Fruit fly (Drosophila melanogaster) whole organism, wandering third instar larva: ENCODE data around the gene ph-d.

Source experiments
- Abd-B ChIP-seq: fragments of >200 bp; optimal IDR thresholded peaks from 2 replicates; lab custom pipeline; 2017; ENCODE audit warnings: missing biosample characterization, missing genetic modification characterization
- CG32264 ChIP-seq: fragments of 200-800 bp; sonication (Bioruptor generic); optimal IDR thresholded peaks from 2 replicates; lab custom pipeline; 2016; ENCODE audit warnings: missing biosample characterization, missing genetic modification characterization
- CG9705 ChIP-seq: fragments of 200-800 bp; sonication (Bioruptor generic); optimal IDR thresholded peaks from 2 replicates; lab custom pipeline; 2018; ENCODE audit warnings: missing biosample characterization, mild to moderate bottlenecking, missing genetic modification characterization
- CrebA ChIP-seq: fragments of 200-800 bp; sonication (Bioruptor generic); optimal IDR thresholded peaks from 2 replicates; lab custom pipeline; 2016; ENCODE audit warnings: missing biosample characterization, mild to moderate bottlenecking, missing genetic modification characterization, borderline replicate concordance
- Dfd ChIP-seq: fragments of >200 bp; optimal IDR thresholded peaks from 2 replicates; lab custom pipeline; 2017; ENCODE audit warnings: missing biosample characterization, missing genetic modification characterization
- Dif ChIP-seq: fragments of 200-275, 200-300 bp; sonication (Bioruptor generic); optimal IDR thresholded peaks from 2 replicates; lab custom pipeline; 2018; ENCODE audit warnings: missing biosample characterization, missing genetic modification characterization; ENCODE audit not compliant: partially characterized antibody
- GATAd ChIP-seq: sonication (Bioruptor generic); optimal IDR thresholded peaks from 2 replicates; lab custom pipeline; 2016; ENCODE audit warnings: missing biosample characterization, missing genetic modification characterization
- HLH106 ChIP-seq: fragments of 200-800 bp; optimal IDR thresholded peaks from 3 replicates; lab custom pipeline; 2019; ENCODE audit warnings: missing biosample characterization, mild to moderate bottlenecking, missing genetic modification characterization, moderate library complexity
- Hnf4 ChIP-seq: fragments of 200-800 bp; sonication (Bioruptor generic); optimal IDR thresholded peaks from 2 replicates; lab custom pipeline; 2016; ENCODE audit warnings: missing biosample characterization, mild to moderate bottlenecking, missing genetic modification characterization
- Hr78 ChIP-seq: fragments of >200 bp; optimal IDR thresholded peaks from 2 replicates; lab custom pipeline; 2017; ENCODE audit warnings: missing biosample characterization, missing genetic modification characterization
- Hr83 ChIP-seq: fragments of 200-300 bp; sonication (Bioruptor generic); optimal IDR thresholded peaks from 2 replicates; lab custom pipeline; 2016; ENCODE audit warnings: missing biosample characterization, mild to moderate bottlenecking, missing genetic modification characterization, moderate library complexity; ENCODE audit not compliant: poor library complexity, severe bottlenecking
- Jra ChIP-seq: sonication (Bioruptor generic); optimal IDR thresholded peaks from 2 replicates; lab custom pipeline; 2016; ENCODE audit warnings: missing biosample characterization, missing genetic modification characterization
- Mio ChIP-seq: sonication (Bioruptor generic); optimal IDR thresholded peaks from 2 replicates; lab custom pipeline; 2016; ENCODE audit warnings: missing biosample characterization, missing genetic modification characterization
- Myc ChIP-seq: fragments of >200 bp; optimal IDR thresholded peaks from 2 replicates; lab custom pipeline; 2017
- N ChIP-seq: fragments of >200 bp; optimal IDR thresholded peaks from 2 replicates; lab custom pipeline; 2018; ENCODE audit warnings: missing biosample characterization, missing external identifiers, missing genetic modification characterization
- OdsH ChIP-seq: fragments of 200-800 bp; sonication (Bioruptor generic); optimal IDR thresholded peaks from 2 replicates; lab custom pipeline; 2016; ENCODE audit warnings: missing biosample characterization, mild to moderate bottlenecking, missing genetic modification characterization
- Rel ChIP-seq, 2 experiments: fragments of 200-800 bp; sonication (Bioruptor generic) in 1 of 2; optimal IDR thresholded peaks; 2 replicates in 1 of 2; 3 replicates in 1 of 2; lab custom pipeline; 2016 to 2019; ENCODE audit warnings: mild to moderate bottlenecking in 2 of 2, missing biosample characterization in 2 of 2, missing genetic modification characterization in 2 of 2, moderate library complexity in 1 of 2
- Sp1 ChIP-seq: fragments of 200-800 bp; sonication (Bioruptor generic); optimal IDR thresholded peaks from 3 replicates; lab custom pipeline; 2019; ENCODE audit warnings: missing biosample characterization, mild to moderate bottlenecking, missing genetic modification characterization, moderate library complexity
- Vsx2 ChIP-seq: fragments of 200-300, 225-300 bp; sonication (Bioruptor generic); optimal IDR thresholded peaks from 2 replicates; lab custom pipeline; 2018; ENCODE audit warnings: missing biosample characterization, missing genetic modification characterization; ENCODE audit not compliant: partially characterized antibody
- br ChIP-seq: fragments of 200-800 bp; sonication (Bioruptor generic); optimal IDR thresholded peaks from 2 replicates; lab custom pipeline; 2016; ENCODE audit warnings: missing biosample characterization, missing genetic modification characterization
- brk ChIP-seq: fragments of 200-800 bp; sonication (Bioruptor generic); optimal IDR thresholded peaks from 2 replicates; lab custom pipeline; 2016; ENCODE audit warnings: missing biosample characterization, mild to moderate bottlenecking, missing genetic modification characterization
- dl ChIP-seq, 2 experiments: fragments of 175-275, 200-275 bp in 1 of 2; fragments of 200-275 bp in 1 of 2; sonication (Bioruptor generic); optimal IDR thresholded peaks; lab custom pipeline; 2018; ENCODE audit warnings: mild to moderate bottlenecking in 2 of 2, missing biosample characterization in 2 of 2, missing genetic modification characterization in 2 of 2, moderate library complexity in 2 of 2; ENCODE audit not compliant: partially characterized antibody in 2 of 2, insufficient read depth in 1 of 2
- dmrt93B ChIP-seq: fragments of 200-800 bp; sonication (Bioruptor generic); optimal IDR thresholded peaks from 2 replicates; lab custom pipeline; 2018; ENCODE audit warnings: missing biosample characterization, mild to moderate bottlenecking, missing genetic modification characterization
- dsf ChIP-seq: sonication (Bioruptor generic); optimal IDR thresholded peaks from 2 replicates; lab custom pipeline; 2016; ENCODE audit warnings: missing biosample characterization, missing genetic modification characterization, borderline replicate concordance
- ey ChIP-seq: fragments of 200-800 bp; sonication (Bioruptor generic); optimal IDR thresholded peaks from 2 replicates; lab custom pipeline; 2016; ENCODE audit warnings: missing biosample characterization, missing genetic modification characterization
- foxo ChIP-seq, 2 experiments: fragments of 200-800 bp; sonication (Bioruptor generic); optimal IDR thresholded peaks; 2 replicates in 1 of 2; 3 replicates in 1 of 2; lab custom pipeline; 2016 to 2017; ENCODE audit warnings: missing biosample characterization in 2 of 2, missing genetic modification characterization in 2 of 2
- fru ChIP-seq: fragments of 200-800 bp; sonication (Bioruptor generic); optimal IDR thresholded peaks from 3 replicates; lab custom pipeline; 2016; ENCODE audit warnings: missing biosample characterization, mild to moderate bottlenecking, missing genetic modification characterization
- h ChIP-seq: fragments of 200-800 bp; sonication (Bioruptor generic); optimal IDR thresholded peaks from 3 replicates; lab custom pipeline; 2016; ENCODE audit warnings: missing biosample characterization, mild to moderate bottlenecking, missing genetic modification characterization
- jim ChIP-seq: fragments of 175-275, 200-325 bp; sonication (Bioruptor generic); optimal IDR thresholded peaks from 2 replicates; lab custom pipeline; 2016; ENCODE audit warnings: missing biosample characterization, mild to moderate bottlenecking, missing genetic modification characterization
- lola ChIP-seq: fragments of >200 bp; optimal IDR thresholded peaks from 2 replicates; lab custom pipeline; 2017; ENCODE audit warnings: missing biosample characterization, missing genetic modification characterization
- pan ChIP-seq: fragments of >200 bp; optimal IDR thresholded peaks from 2 replicates; lab custom pipeline; 2017
- psq ChIP-seq: fragments of 200-800 bp; sonication (Bioruptor generic); optimal IDR thresholded peaks from 3 replicates; lab custom pipeline; 2017; ENCODE audit warnings: missing biosample characterization, mild to moderate bottlenecking, missing genetic modification characterization, moderate library complexity
- rgr ChIP-seq: fragments of 200-800 bp; sonication (Bioruptor generic); optimal IDR thresholded peaks from 3 replicates; lab custom pipeline; 2016; ENCODE audit warnings: missing biosample characterization, mild to moderate bottlenecking, missing genetic modification characterization
- sage ChIP-seq: fragments of 200-800 bp; sonication (Bioruptor generic); optimal IDR thresholded peaks from 2 replicates; lab custom pipeline; 2016; ENCODE audit warnings: missing biosample characterization, mild to moderate bottlenecking, missing genetic modification characterization
- sv ChIP-seq: fragments of 200-800 bp; sonication (Bioruptor generic); optimal IDR thresholded peaks from 3 replicates; lab custom pipeline; 2016; ENCODE audit warnings: missing biosample characterization, missing genetic modification characterization
- tai ChIP-seq: sonication (Bioruptor generic); optimal IDR thresholded peaks from 2 replicates; lab custom pipeline; 2016; ENCODE audit warnings: missing biosample characterization, missing genetic modification characterization
- usp ChIP-seq: fragments of >200 bp; optimal IDR thresholded peaks from 2 replicates; lab custom pipeline; 2017; ENCODE audit warnings: missing biosample characterization, missing genetic modification characterization
- woc ChIP-seq: sonication (Bioruptor generic); optimal IDR thresholded peaks from 2 replicates; lab custom pipeline; 2016; ENCODE audit warnings: missing biosample characterization, mild to moderate bottlenecking, missing genetic modification characterization

The ph-d gene

dm6 chrX:2121716-2122601, 1.1 kb downstream of the ph-d start:
- TF ChIP-seq pan (lab: Kevin White, UChicago), result no peak
- TF ChIP-seq Dfd (GFP tag; lab: Kevin White, UChicago), result no peak
- TF ChIP-seq dmrt93B (GFP tag; lab: Kevin White, UChicago), result no peak
- no peak for TF ChIP-seq usp (GFP tag; lab: Kevin White, UChicago)
- no peak for TF ChIP-seq jim (GFP tag; lab: Kevin White, UChicago)
- no peak for TF ChIP-seq tai (GFP tag; lab: Kevin White, UChicago)
- TF ChIP-seq Dif (GFP tag; lab: Kevin White, UChicago), result peak; percentile 56
- TF ChIP-seq Sp1 (GFP tag; lab: Kevin White, UChicago), result peak; percentile 39
- no peak for TF ChIP-seq Myc (lab: Kevin White, UChicago)
- peak; percentile 1 for TF ChIP-seq CG9705 (GFP tag; lab: Kevin White, UChicago)
- TF ChIP-seq Hr83 (GFP tag; lab: Kevin White, UChicago), result no peak
- TF ChIP-seq br (GFP tag; lab: Kevin White, UChicago), result peak; percentile 62
- no peak for TF ChIP-seq sv
- TF ChIP-seq GATAd, result no peak
- no peak for TF ChIP-seq N (GFP tag; lab: Kevin White, UChicago)
- TF ChIP-seq psq (GFP tag; lab: Kevin White, UChicago), result peak; percentile 97
- no peak for TF ChIP-seq CrebA (GFP tag; lab: Kevin White, UChicago)
- no peak for TF ChIP-seq dsf
- peak; percentile 2 for TF ChIP-seq Jra
- TF ChIP-seq Vsx2 (GFP tag; lab: Kevin White, UChicago), result peak; percentile 2
- TF ChIP-seq OdsH (GFP tag; lab: Kevin White, UChicago), result peak; percentile 67
- peak in 1 of 2 experiments; percentile 79 for TF ChIP-seq foxo (GFP tag; optimal IDR thresholded peaks at IDR 0.05; lab: Kevin White, UChicago)
- peak; percentile 85 for TF ChIP-seq fru (GFP tag; lab: Kevin White, UChicago)
- no peak for TF ChIP-seq Hr78
- no peak for TF ChIP-seq CG32264 (GFP tag; lab: Kevin White, UChicago)
- peak; percentile 59 for TF ChIP-seq Hnf4 (GFP tag; lab: Kevin White, UChicago)
- peak; percentile 77 for TF ChIP-seq woc
- peak; percentile 72 for TF ChIP-seq rgr (GFP tag; lab: Kevin White, UChicago)
- peak; percentile 61 for TF ChIP-seq brk (GFP tag; lab: Kevin White, UChicago)
- TF ChIP-seq Abd-B (GFP tag; lab: Kevin White, UChicago), result no peak
- peak; percentile 64 for TF ChIP-seq HLH106
- no peak for TF ChIP-seq lola (GFP tag; lab: Kevin White, UChicago)
- no peak for TF ChIP-seq sage
- TF ChIP-seq Mio (GFP tag; lab: Kevin White, UChicago), result no peak
- TF ChIP-seq ey (GFP tag; lab: Kevin White, UChicago), result peak; percentile 71
- TF ChIP-seq dl (GFP tag; optimal IDR thresholded peaks at IDR 0.05; lab: Kevin White, UChicago; ENCODE audit: insufficient read depth in 1 of 2, partially characterized antibody in 2 of 2), result no peak
- peak; percentile 76 for TF ChIP-seq h
- TF ChIP-seq Rel (GFP tag; optimal IDR thresholded peaks at IDR 0.05; lab: Kevin White, UChicago), result no peak
- TF ChIP-seq Rel (tag; optimal IDR thresholded peaks at IDR 0.05; lab: Kevin White, UChicago), result peak; percentile 45

dm6 chrX:2112660-2113059, 10.4 kb downstream of the ph-d start:
- TF ChIP-seq CG9705 (GFP tag; lab: Kevin White, UChicago) (no peak), h (no peak), Abd-B (GFP tag; lab: Kevin White, UChicago) (no peak), Myc (lab: Kevin White, UChicago) (peak; percentile 74), foxo (GFP tag; optimal IDR thresholded peaks at IDR 0.05; lab: Kevin White, UChicago) (no peak), Sp1 (GFP tag; lab: Kevin White, UChicago) (no peak), GATAd (no peak), pan (lab: Kevin White, UChicago) (no peak), psq (GFP tag; lab: Kevin White, UChicago) (no peak)
